Worm (Caenorhabditis elegans) whole organism, L4 larva: ENCODE measurements around the gene col-179.

Source experiments
- F26F4.8 ChIP-seq: fragments of 200-800 bp; sonication (Bioruptor generic); conservative IDR thresholded peaks from 2 replicates; pipeline ENCODE4 v1.3.6; 2022; ENCODE audit warnings: missing genetic modification characterization, missing compliant biosample characterization
- F49E8.2 ChIP-seq: sonication (generic microtip); optimal IDR thresholded peaks from 2 replicates; lab custom pipeline; 2016; ENCODE audit warnings: missing compliant biosample characterization, mild to moderate bottlenecking, missing genetic modification characterization, borderline replicate concordance
- Y48G9A.11 ChIP-seq: fragments of 200-800 bp; sonication (Bioruptor generic); IDR thresholded peaks from 2 replicates; pipeline ENCODE4 v1.3.6; 2022; ENCODE audit warnings: missing genetic modification reagents, missing genetic modification characterization, missing compliant biosample characterization
- Y5F2A.4 ChIP-seq: fragments of 200-800 bp; sonication (Bioruptor generic); optimal IDR thresholded peaks from 2 replicates; lab custom pipeline; 2018; ENCODE audit warnings: mild to moderate bottlenecking, missing genetic modification characterization, missing compliant biosample characterization
- aha-1 ChIP-seq: fragments of 150-350 bp; peaks from one replicate; lab custom pipeline; 2014; ENCODE audit warnings: missing biosample characterization, missing genetic modification characterization
- ama-1 ChIP-seq: fragments of 150-350 bp; optimal IDR thresholded peaks from 2 replicates; lab custom pipeline; 2014; ENCODE audit warnings: inconsistent platforms, mixed read lengths
- attf-4 ChIP-seq: sonication (generic microtip); optimal IDR thresholded peaks from 3 replicates; lab custom pipeline; 2017; ENCODE audit warnings: missing biosample characterization, missing genetic modification characterization
- ceh-20 ChIP-seq: fragments of 200-800 bp; sonication (Bioruptor generic); IDR thresholded peaks from 2 replicates; pipeline ENCODE4 v1.3.6; 2022; ENCODE audit warnings: missing genetic modification reagents, missing genetic modification characterization, missing compliant biosample characterization
- ceh-44 ChIP-seq: fragments of 200-800 bp; sonication (Bioruptor generic); IDR thresholded peaks from 2 replicates; pipeline ENCODE4 v1.3.6; 2022; ENCODE audit warnings: missing genetic modification reagents, missing genetic modification characterization, missing compliant biosample characterization
- ceh-62 ChIP-seq: sonication (generic microtip); optimal IDR thresholded peaks from 2 replicates; lab custom pipeline; 2017; ENCODE audit warnings: missing biosample characterization, missing genetic modification characterization
- daf-16 ChIP-seq, 3 experiments: sonication (generic microtip); optimal IDR thresholded peaks; 2 replicates each; lab custom pipeline; 2016 to 2017; ENCODE audit warnings: missing genetic modification characterization in 3 of 3, missing genetic modification reagents in 3 of 3, mild to moderate bottlenecking in 2 of 3, missing compliant biosample characterization in 2 of 3, missing biosample characterization in 1 of 3, moderate library complexity in 1 of 3
- daf-19 ChIP-seq: fragments of 200-800 bp; sonication (Bioruptor generic); conservative IDR thresholded peaks from 2 replicates; pipeline ENCODE4 v1.3.6; 2022; ENCODE audit warnings: missing genetic modification characterization, missing compliant biosample characterization
- daf-8 ChIP-seq: fragments of 200-800 bp; sonication (Bioruptor generic); IDR thresholded peaks from 2 replicates; pipeline ENCODE4 v1.3.6; 2022; ENCODE audit warnings: missing genetic modification characterization, missing compliant biosample characterization
- dmd-6 ChIP-seq: fragments of 200-800 bp; sonication (Bioruptor generic); IDR thresholded peaks from 2 replicates; pipeline ENCODE4 v1.3.6; 2022; ENCODE audit warnings: missing genetic modification reagents, missing genetic modification characterization, missing compliant biosample characterization
- dve-1 ChIP-seq: sonication (generic microtip); optimal IDR thresholded peaks from 2 replicates; lab custom pipeline; 2017; ENCODE audit warnings: antibody characterized with exemption, mild to moderate bottlenecking, missing genetic modification characterization, missing compliant biosample characterization; ENCODE audit not compliant: insufficient read depth
- egl-27 ChIP-seq: sonication (generic microtip); optimal IDR thresholded peaks from 3 replicates; lab custom pipeline; 2017; ENCODE audit warnings: missing biosample characterization, missing genetic modification reagents, missing genetic modification characterization
- egl-43 ChIP-seq: fragments of 200-800 bp; sonication (Bioruptor generic); IDR thresholded peaks from 2 replicates; pipeline ENCODE4 v1.3.6; 2022; ENCODE audit warnings: missing genetic modification reagents, missing genetic modification characterization, missing compliant biosample characterization
- hlh-11 ChIP-seq: fragments of 200-800 bp; sonication (Bioruptor generic); optimal IDR thresholded peaks from 2 replicates; lab custom pipeline; 2018; ENCODE audit warnings: mild to moderate bottlenecking, missing genetic modification characterization, missing compliant biosample characterization
- hlh-30 ChIP-seq: sonication (generic microtip); optimal IDR thresholded peaks from 2 replicates; lab custom pipeline; 2017; ENCODE audit warnings: antibody characterized with exemption, mild to moderate bottlenecking, missing genetic modification characterization, missing compliant biosample characterization; ENCODE audit not compliant: insufficient read depth
- lin-1 ChIP-seq: fragments of 200-800 bp; sonication (Bioruptor generic); IDR thresholded peaks from 2 replicates; pipeline ENCODE4 v1.3.6; 2022; ENCODE audit warnings: missing genetic modification reagents, missing genetic modification characterization, missing compliant biosample characterization
- lin-29 ChIP-seq: fragments of 200-800 bp; sonication (Bioruptor generic); IDR thresholded peaks from 2 replicates; pipeline ENCODE4 v1.3.6; 2022; ENCODE audit warnings: missing genetic modification reagents, missing genetic modification characterization, missing compliant biosample characterization
- lsy-2 ChIP-seq, 2 experiments: fragments of 150-350 bp in 1 of 2; sonication (generic microtip) in 1 of 2; optimal IDR thresholded peaks; 2 replicates each; lab custom pipeline; 2014 to 2017; ENCODE audit warnings: missing biosample characterization in 2 of 2, missing genetic modification characterization in 2 of 2
- madf-9 ChIP-seq: fragments of 200-800 bp; sonication (Bioruptor generic); conservative IDR thresholded peaks from 2 replicates; pipeline ENCODE4 v1.3.6; 2022; ENCODE audit warnings: missing genetic modification reagents, missing genetic modification characterization, missing compliant biosample characterization
- mdl-1 ChIP-seq, 2 experiments: fragments of 150-350 bp in 1 of 2; sonication (generic microtip) in 1 of 2; optimal IDR thresholded peaks; 2 replicates each; lab custom pipeline; 2014 to 2017; ENCODE audit warnings: missing biosample characterization in 2 of 2, missing genetic modification characterization in 2 of 2
- mxl-2 ChIP-seq: fragments of 200-800 bp; sonication (Bioruptor generic); conservative IDR thresholded peaks from 2 replicates; pipeline ENCODE4 v1.3.6; 2022; ENCODE audit warnings: missing genetic modification reagents, missing genetic modification characterization, missing compliant biosample characterization
- mxl-3 ChIP-seq: fragments of 200-800 bp; sonication (Bioruptor generic); optimal IDR thresholded peaks from 2 replicates; lab custom pipeline; 2018; ENCODE audit warnings: mild to moderate bottlenecking, missing genetic modification characterization, missing compliant biosample characterization
- nhr-237 ChIP-seq: sonication (generic microtip); optimal IDR thresholded peaks from 2 replicates; lab custom pipeline; 2017; ENCODE audit warnings: missing biosample characterization, missing genetic modification characterization
- nhr-25 ChIP-seq: sonication (generic microtip); optimal IDR thresholded peaks from 2 replicates; lab custom pipeline; 2017; ENCODE audit warnings: missing genetic modification characterization, mild to moderate bottlenecking, missing compliant biosample characterization, antibody characterized with exemption, moderate library complexity, borderline replicate concordance; ENCODE audit not compliant: insufficient read depth
- nhr-28 ChIP-seq: fragments of 150-350 bp; optimal IDR thresholded peaks from 2 replicates; lab custom pipeline; 2014; ENCODE audit warnings: missing biosample characterization, missing genetic modification characterization
- nhr-42 ChIP-seq: fragments of 200-800 bp; sonication (Bioruptor generic); IDR thresholded peaks from 2 replicates; pipeline ENCODE4 v1.3.6; 2022; ENCODE audit warnings: missing genetic modification characterization, missing compliant biosample characterization
- nhr-48 ChIP-seq: sonication (generic microtip); optimal IDR thresholded peaks from 2 replicates; lab custom pipeline; 2016; ENCODE audit warnings: mild to moderate bottlenecking, missing genetic modification characterization, missing compliant biosample characterization
- nhr-77 ChIP-seq: fragments of 150-350 bp; optimal IDR thresholded peaks from 2 replicates; lab custom pipeline; 2014; ENCODE audit warnings: missing biosample characterization, missing genetic modification characterization
- pha-4 ChIP-seq, 2 experiments: fragments of 150-350 bp in 1 of 2; fragments of 200-800 bp in 1 of 2; sonication (Bioruptor generic) in 1 of 2; IDR thresholded peaks in 1 of 2; optimal IDR thresholded peaks in 1 of 2; 2 replicates each; pipeline versions ENCODE4 v1.3.6 to Lab custom; 2014 to 2022; ENCODE audit warnings: missing genetic modification characterization in 2 of 2, missing genetic modification reagents in 2 of 2, missing biosample characterization in 1 of 2, missing compliant biosample characterization in 1 of 2
- php-3 ChIP-seq: fragments of 200-800 bp; sonication (Bioruptor generic); IDR thresholded peaks from 2 replicates; pipeline ENCODE4 v1.3.6; 2022; ENCODE audit warnings: missing genetic modification reagents, missing genetic modification characterization, missing compliant biosample characterization
- pqm-1 ChIP-seq: sonication (generic microtip); optimal IDR thresholded peaks from 2 replicates; lab custom pipeline; 2017; ENCODE audit warnings: missing biosample characterization, missing genetic modification characterization
- set-16 ChIP-seq: fragments of 200-800 bp; sonication (Bioruptor generic); IDR thresholded peaks from 2 replicates; pipeline ENCODE4 v1.3.6; 2022; ENCODE audit warnings: missing genetic modification reagents, missing genetic modification characterization, missing compliant biosample characterization
- spr-1 ChIP-seq: sonication (generic microtip); optimal IDR thresholded peaks from 2 replicates; lab custom pipeline; 2016; ENCODE audit warnings: mild to moderate bottlenecking, missing genetic modification characterization, missing compliant biosample characterization
- tra-1 ChIP-seq: fragments of 200-800 bp; sonication (Bioruptor generic); IDR thresholded peaks from 2 replicates; pipeline ENCODE4 v1.3.6; 2022; ENCODE audit warnings: missing genetic modification reagents, missing genetic modification characterization, missing compliant biosample characterization
- unc-130 ChIP-seq: sonication (generic microtip); optimal IDR thresholded peaks from 2 replicates; lab custom pipeline; 2016; ENCODE audit warnings: missing genetic modification reagents, missing genetic modification characterization, missing compliant biosample characterization
- unc-39 ChIP-seq: sonication (generic microtip); optimal IDR thresholded peaks from 2 replicates; lab custom pipeline; 2017; ENCODE audit warnings: missing biosample characterization, missing genetic modification characterization
- unc-62 ChIP-seq, 3 experiments: fragments of 150-350 bp in 1 of 3; sonication (generic microtip); optimal IDR thresholded peaks in 2 of 3; peaks in 1 of 3; 1 replicate in 1 of 3; 2 replicates in 2 of 3; lab custom pipeline; 2014 to 2017; ENCODE audit warnings: missing biosample characterization in 3 of 3, missing genetic modification characterization in 3 of 3, missing genetic modification reagents in 3 of 3, missing genotype in 1 of 3
- ztf-11 ChIP-seq: fragments of 150-350 bp; optimal IDR thresholded peaks from 2 replicates; lab custom pipeline; 2014; ENCODE audit warnings: missing biosample characterization, missing genetic modification characterization
- ztf-7 ChIP-seq: fragments of 150-350 bp; optimal IDR thresholded peaks from 2 replicates; lab custom pipeline; 2014; ENCODE audit warnings: missing biosample characterization, missing genetic modification characterization

The col-179 gene

DNA sequence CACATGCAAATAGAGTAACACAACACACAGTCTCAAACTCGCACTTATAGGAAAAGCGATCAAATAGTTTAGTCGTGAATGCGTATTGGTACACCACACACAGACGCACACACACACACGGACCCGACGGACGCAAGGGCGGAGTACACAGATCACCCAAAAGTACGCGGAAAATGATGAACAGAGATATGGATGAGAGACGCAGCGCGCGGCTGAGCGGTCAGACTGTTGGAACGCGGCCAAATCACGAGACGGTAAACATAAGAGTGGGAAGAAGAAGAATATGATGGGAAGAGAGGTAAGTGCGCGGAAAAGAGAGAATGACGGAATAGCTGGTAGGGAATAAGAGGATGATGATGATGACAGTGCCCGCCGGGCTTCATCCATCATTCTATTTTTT, 46.8 kb downstream of the col-179 start:
- TF ChIP-seq php-3 (GFP tag; lab: Robert Waterston, UW): no peak
- TF ChIP-seq ztf-7: no peak
- no peak for TF ChIP-seq nhr-42 (GFP tag; lab: Robert Waterston, UW)
- TF ChIP-seq ztf-11 (tag; lab: Kevin White, UChicago): no peak
- TF ChIP-seq mxl-3 (GFP tag; lab: Kevin White, UChicago): peak; percentile 67
- peak; percentile 31 to 46 for TF ChIP-seq mdl-1 (tag; optimal IDR thresholded peaks at IDR 0.05; lab: Kevin White, UChicago)
- TF ChIP-seq nhr-28: peak; percentile 55
- 0 out of 2 replicates have a peak, but pooled peaks have one; percentile 30 for TF ChIP-seq lin-29 (GFP tag; lab: Robert Waterston, UW)
- TF ChIP-seq madf-9 (GFP tag; lab: Robert Waterston, UW): peak; percentile 87
- no peak for TF ChIP-seq attf-4 (tag; lab: Kevin White, UChicago)
- TF ChIP-seq hlh-11 (tag; lab: Kevin White, UChicago): peak; percentile 88
- TF ChIP-seq F26F4.8 (GFP tag; lab: Robert Waterston, UW): no peak
- TF ChIP-seq aha-1 (tag; lab: Kevin White, UChicago): peak; percentile 37
- TF ChIP-seq egl-27 (tag; lab: Kevin White, UChicago): no peak
- TF ChIP-seq nhr-48 (tag; lab: Kevin White, UChicago): peak; percentile 76
- no peak for TF ChIP-seq Y48G9A.11
- TF ChIP-seq nhr-237: no peak
- no peak for TF ChIP-seq pha-4 (GFP tag; IDR thresholded peaks at IDR 0.05; lab: Robert Waterston, UW)
- no peak for TF ChIP-seq pha-4 (tag; optimal IDR thresholded peaks at IDR 0.05; lab: Kevin White, UChicago)
- no peak for TF ChIP-seq unc-62 (GFP tag; optimal IDR thresholded peaks at IDR 0.05 in 1 of 2; lab: Kevin White, UChicago)
- TF ChIP-seq unc-62 (tag; optimal IDR thresholded peaks at IDR 0.05; lab: Kevin White, UChicago): no peak
- TF ChIP-seq hlh-30 (tag; lab: Kevin White, UChicago): peak; percentile 79

DNA sequence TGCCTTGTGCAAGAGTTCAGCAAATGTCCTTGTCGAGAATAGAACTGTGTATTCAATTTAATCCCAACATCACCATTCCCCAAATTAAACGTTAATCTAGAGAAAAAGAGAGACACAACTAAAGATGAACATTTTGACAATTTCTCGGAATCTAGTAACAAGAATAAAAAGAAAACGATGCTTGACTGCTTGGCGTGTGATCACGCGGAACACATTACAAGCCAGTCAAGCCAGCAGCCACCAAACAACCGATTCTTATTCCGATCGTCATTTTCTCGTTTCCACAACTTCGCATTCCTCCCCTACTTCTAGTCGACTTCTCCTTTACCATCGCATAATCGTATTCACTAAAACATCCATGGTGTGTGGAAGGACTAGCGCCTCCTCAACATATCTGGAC, 48.1 kb downstream of the col-179 start:
- no peak for TF ChIP-seq tra-1 (GFP tag; lab: Robert Waterston, UW)
- TF ChIP-seq nhr-25: no peak
- TF ChIP-seq mdl-1 (tag; optimal IDR thresholded peaks at IDR 0.05; lab: Kevin White, UChicago): peak in 1 of 2 experiments; percentile 36
- TF ChIP-seq unc-39 (tag; lab: Kevin White, UChicago): no peak
- TF ChIP-seq nhr-42 (GFP tag; lab: Robert Waterston, UW): no peak
- no peak for TF ChIP-seq unc-130
- TF ChIP-seq aha-1 (tag; lab: Kevin White, UChicago): peak; percentile 3
- TF ChIP-seq daf-8 (GFP tag; lab: Robert Waterston, UW): no peak
- no peak for TF ChIP-seq hlh-30 (tag; lab: Kevin White, UChicago)
- TF ChIP-seq ama-1 (lab: Kevin White, UChicago): no peak
- no peak for TF ChIP-seq mxl-2 (GFP tag; lab: Robert Waterston, UW)
- TF ChIP-seq F49E8.2 (tag; lab: Kevin White, UChicago): no peak
- no peak for TF ChIP-seq Y5F2A.4 (GFP tag; lab: Kevin White, UChicago)
- no peak for TF ChIP-seq ztf-7
- no peak for TF ChIP-seq ceh-44 (GFP tag; lab: Robert Waterston, UW)
- TF ChIP-seq, all 104 proteins: peak for 2

ce11 chrX:11250983-11251382, 49.7 kb downstream of the col-179 start:
- peak; percentile 30 for TF ChIP-seq nhr-28
- TF ChIP-seq daf-16 (GFP tag; optimal IDR thresholded peaks at IDR 0.05; lab: Kevin White, UChicago): no peak
- peak; percentile 40 for TF ChIP-seq daf-16 (tag; optimal IDR thresholded peaks at IDR 0.05; lab: Kevin White, UChicago)
- no peak for TF ChIP-seq madf-9 (GFP tag; lab: Robert Waterston, UW)
- TF ChIP-seq pqm-1 (tag; lab: Kevin White, UChicago): peak; percentile 13

DNA sequence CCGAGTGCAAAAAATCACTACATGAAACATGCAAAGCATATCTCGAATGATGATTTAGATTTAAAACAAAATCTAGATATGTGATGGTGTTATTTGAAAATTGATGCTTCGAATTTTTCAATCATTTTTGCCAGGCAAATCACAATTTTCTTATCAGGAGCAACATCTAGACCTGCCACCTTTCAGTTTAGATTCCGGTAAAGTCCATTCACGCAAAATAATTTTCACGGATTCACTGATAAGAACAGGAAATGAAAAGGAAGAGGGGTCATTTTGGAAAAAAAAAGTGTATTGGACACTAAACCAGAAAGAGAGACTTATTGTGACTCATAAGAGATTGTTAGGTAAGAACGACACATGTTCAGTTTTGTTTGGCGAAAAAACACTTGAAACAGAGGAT, 50.7 kb downstream of the col-179 start:
- no peak for TF ChIP-seq ama-1 (lab: Kevin White, UChicago)
- TF ChIP-seq lin-29 (GFP tag; lab: Robert Waterston, UW): no peak
- no peak for TF ChIP-seq daf-16 (GFP tag; optimal IDR thresholded peaks at IDR 0.05; lab: Kevin White, UChicago)
- TF ChIP-seq daf-16 (tag; optimal IDR thresholded peaks at IDR 0.05; lab: Kevin White, UChicago): peak; percentile 40
- TF ChIP-seq ceh-44 (GFP tag; lab: Robert Waterston, UW): no peak
- TF ChIP-seq ceh-20 (GFP tag; lab: Robert Waterston, UW): no peak
- TF ChIP-seq egl-27 (tag; lab: Kevin White, UChicago): no peak
- peak; percentile 52; the same call in 1 of the 2 replicates for TF ChIP-seq dmd-6 (GFP tag; lab: Robert Waterston, UW)
- no peak for TF ChIP-seq lsy-2 (tag; optimal IDR thresholded peaks at IDR 0.05; lab: Kevin White, UChicago)
- TF ChIP-seq daf-19 (GFP tag; lab: Robert Waterston, UW): no peak
- no peak for TF ChIP-seq ceh-62 (tag; lab: Kevin White, UChicago)
- no peak for TF ChIP-seq set-16
- no peak for TF ChIP-seq dve-1 (tag; lab: Kevin White, UChicago)
- no peak for TF ChIP-seq mdl-1 (tag; optimal IDR thresholded peaks at IDR 0.05; lab: Kevin White, UChicago)
- TF ChIP-seq nhr-28: peak; percentile 13
- TF ChIP-seq egl-43 (GFP tag; lab: Robert Waterston, UW): no peak
- no peak for TF ChIP-seq nhr-77 (tag; lab: Kevin White, UChicago)
- TF ChIP-seq spr-1 (tag; lab: Kevin White, UChicago): no peak
- TF ChIP-seq lin-1: no peak
